Worm (Caenorhabditis elegans) whole organism, L4 larva: ENCODE data around the gene ech-6.

Source experiments
- F44E2.7 ChIP-seq: fragments of 200-800 bp; sonication (Bioruptor generic); IDR thresholded peaks from 2 replicates; pipeline ENCODE4 v2.1.2; 2022; ENCODE audit warnings: missing genetic modification characterization, missing compliant biosample characterization
- T26A8.4 ChIP-seq: fragments of 200-800 bp; sonication (Bioruptor generic); IDR thresholded peaks from 2 replicates; pipeline ENCODE4 v1.3.6; 2022; ENCODE audit warnings: missing genetic modification characterization, missing compliant biosample characterization
- Y105C5A.15 ChIP-seq: fragments of 200-800 bp; sonication (Bioruptor generic); IDR thresholded peaks from 2 replicates; pipeline ENCODE4 v1.3.6; 2022; ENCODE audit warnings: missing genetic modification characterization, missing compliant biosample characterization
- Y48G9A.11 ChIP-seq: fragments of 200-800 bp; sonication (Bioruptor generic); IDR thresholded peaks from 2 replicates; pipeline ENCODE4 v1.3.6; 2022; ENCODE audit warnings: missing genetic modification reagents, missing genetic modification characterization, missing compliant biosample characterization
- ZK337.2 ChIP-seq: fragments of 200-800 bp; sonication (Bioruptor generic); IDR thresholded peaks from 2 replicates; pipeline ENCODE4 v1.3.6; 2022; ENCODE audit warnings: missing genetic modification reagents, missing genetic modification characterization, missing compliant biosample characterization
- ZK546.5 ChIP-seq, 2 experiments: sonication (generic microtip); optimal IDR thresholded peaks; 2 replicates each; lab custom pipeline; 2017; ENCODE audit warnings: missing biosample characterization in 2 of 2, missing genetic modification characterization in 2 of 2
- aly-2 ChIP-seq: sonication (generic microtip); optimal IDR thresholded peaks from 2 replicates; lab custom pipeline; 2018; ENCODE audit warnings: missing biosample characterization, missing genetic modification characterization
- arid-1 ChIP-seq: fragments of 200-800 bp; sonication (Bioruptor generic); conservative IDR thresholded peaks from 2 replicates; pipeline ENCODE4 v1.3.6; 2022; ENCODE audit warnings: missing genetic modification reagents, missing genetic modification characterization, missing compliant biosample characterization
- ctbp-1 ChIP-seq: fragments of 200-800 bp; sonication (Bioruptor generic); IDR thresholded peaks from 2 replicates; pipeline ENCODE4 v1.3.6; 2022; ENCODE audit warnings: missing genetic modification reagents, missing genetic modification characterization, missing compliant biosample characterization
- daf-16 ChIP-seq, 3 experiments: sonication (generic microtip); optimal IDR thresholded peaks; 2 replicates each; lab custom pipeline; 2016 to 2017; ENCODE audit warnings: missing genetic modification characterization in 3 of 3, missing genetic modification reagents in 3 of 3, mild to moderate bottlenecking in 2 of 3, missing compliant biosample characterization in 2 of 3, missing biosample characterization in 1 of 3, moderate library complexity in 1 of 3
- daf-19 ChIP-seq: fragments of 200-800 bp; sonication (Bioruptor generic); conservative IDR thresholded peaks from 2 replicates; pipeline ENCODE4 v1.3.6; 2022; ENCODE audit warnings: missing genetic modification characterization, missing compliant biosample characterization
- dmd-8 ChIP-seq: fragments of 200-800 bp; sonication (Bioruptor generic); IDR thresholded peaks from 2 replicates; pipeline ENCODE4 v1.3.6; 2022; ENCODE audit warnings: missing genetic modification characterization, missing compliant biosample characterization
- dmd-9 ChIP-seq: fragments of 200-800 bp; sonication (Bioruptor generic); IDR thresholded peaks from 2 replicates; pipeline ENCODE4 v1.3.6; 2022; ENCODE audit warnings: missing genetic modification reagents, missing genetic modification characterization, missing compliant biosample characterization
- duxl-1 ChIP-seq: sonication (generic microtip); optimal IDR thresholded peaks from 2 replicates; lab custom pipeline; 2016; ENCODE audit warnings: mild to moderate bottlenecking, missing genetic modification characterization, moderate library complexity, missing compliant biosample characterization; ENCODE audit not compliant: poor library complexity
- dve-1 ChIP-seq: sonication (generic microtip); optimal IDR thresholded peaks from 2 replicates; lab custom pipeline; 2017; ENCODE audit warnings: antibody characterized with exemption, mild to moderate bottlenecking, missing genetic modification characterization, missing compliant biosample characterization; ENCODE audit not compliant: insufficient read depth
- hif-1 ChIP-seq, 2 experiments: sonication (generic microtip); optimal IDR thresholded peaks; 2 replicates each; lab custom pipeline; 2016 to 2017; ENCODE audit warnings: missing compliant biosample characterization in 2 of 2, missing genetic modification characterization in 2 of 2, missing genetic modification reagents in 2 of 2, missing genotype in 2 of 2, mild to moderate bottlenecking in 1 of 2
- hlh-11 ChIP-seq: fragments of 200-800 bp; sonication (Bioruptor generic); optimal IDR thresholded peaks from 2 replicates; lab custom pipeline; 2018; ENCODE audit warnings: mild to moderate bottlenecking, missing genetic modification characterization, missing compliant biosample characterization
- lim-7 ChIP-seq: fragments of 200-800 bp; sonication (Bioruptor generic); IDR thresholded peaks from 2 replicates; pipeline ENCODE4 v1.3.6; 2022; ENCODE audit warnings: missing genetic modification characterization, missing compliant biosample characterization
- lin-29 ChIP-seq: fragments of 200-800 bp; sonication (Bioruptor generic); IDR thresholded peaks from 2 replicates; pipeline ENCODE4 v1.3.6; 2022; ENCODE audit warnings: missing genetic modification reagents, missing genetic modification characterization, missing compliant biosample characterization
- lin-38 ChIP-seq: fragments of 200-800 bp; sonication (Bioruptor generic); IDR thresholded peaks from 2 replicates; pipeline ENCODE4 v1.3.6; 2022; ENCODE audit warnings: missing genetic modification reagents, missing genetic modification characterization, missing compliant biosample characterization
- lin-39 ChIP-seq: fragments of 150-350 bp; optimal IDR thresholded peaks from 2 replicates; lab custom pipeline; 2014; ENCODE audit warnings: missing biosample characterization, missing genetic modification reagents, missing genetic modification characterization
- lsy-2 ChIP-seq, 2 experiments: fragments of 150-350 bp in 1 of 2; sonication (generic microtip) in 1 of 2; optimal IDR thresholded peaks; 2 replicates each; lab custom pipeline; 2014 to 2017; ENCODE audit warnings: missing biosample characterization in 2 of 2, missing genetic modification characterization in 2 of 2
- mes-2 ChIP-seq: sonication (generic microtip); optimal IDR thresholded peaks from 2 replicates; lab custom pipeline; 2016; ENCODE audit warnings: missing genotype, mild to moderate bottlenecking, missing genetic modification characterization, missing compliant biosample characterization; ENCODE audit not compliant: poor library complexity, severe bottlenecking
- nhr-102 ChIP-seq: sonication (generic microtip); optimal IDR thresholded peaks from 2 replicates; lab custom pipeline; 2016; ENCODE audit warnings: mild to moderate bottlenecking, missing genetic modification characterization, moderate library complexity, missing compliant biosample characterization
- nhr-11 ChIP-seq: fragments of 150-350 bp; optimal IDR thresholded peaks from 2 replicates; lab custom pipeline; 2014; ENCODE audit warnings: missing biosample characterization, missing genetic modification characterization
- nhr-28 ChIP-seq: fragments of 150-350 bp; optimal IDR thresholded peaks from 2 replicates; lab custom pipeline; 2014; ENCODE audit warnings: missing biosample characterization, missing genetic modification characterization
- nhr-41 ChIP-seq: fragments of 200-800 bp; sonication (Bioruptor generic); IDR thresholded peaks from 2 replicates; pipeline ENCODE4 v1.3.6; 2022; ENCODE audit warnings: missing genetic modification reagents, missing genetic modification characterization, missing compliant biosample characterization
- set-16 ChIP-seq: fragments of 200-800 bp; sonication (Bioruptor generic); IDR thresholded peaks from 2 replicates; pipeline ENCODE4 v1.3.6; 2022; ENCODE audit warnings: missing genetic modification reagents, missing genetic modification characterization, missing compliant biosample characterization
- spr-1 ChIP-seq: sonication (generic microtip); optimal IDR thresholded peaks from 2 replicates; lab custom pipeline; 2016; ENCODE audit warnings: mild to moderate bottlenecking, missing genetic modification characterization, missing compliant biosample characterization
- tra-1 ChIP-seq: fragments of 200-800 bp; sonication (Bioruptor generic); IDR thresholded peaks from 2 replicates; pipeline ENCODE4 v1.3.6; 2022; ENCODE audit warnings: missing genetic modification reagents, missing genetic modification characterization, missing compliant biosample characterization
- unc-130 ChIP-seq: sonication (generic microtip); optimal IDR thresholded peaks from 2 replicates; lab custom pipeline; 2016; ENCODE audit warnings: missing genetic modification reagents, missing genetic modification characterization, missing compliant biosample characterization
- unc-62 ChIP-seq, 3 experiments: fragments of 150-350 bp in 1 of 3; sonication (generic microtip); optimal IDR thresholded peaks in 2 of 3; peaks in 1 of 3; 1 replicate in 1 of 3; 2 replicates in 2 of 3; lab custom pipeline; 2014 to 2017; ENCODE audit warnings: missing biosample characterization in 3 of 3, missing genetic modification characterization in 3 of 3, missing genetic modification reagents in 3 of 3, missing genotype in 1 of 3

ech-6 gene

ce11 chrIII:9758848-9759247, 6.2 kb upstream of the ech-6 start, which contains the start of gene rmd-1:
TSS of gene rmd-1 (plus strand) at chrIII:9759094.
- TF ChIP-seq nhr-41 (GFP tag; lab: Robert Waterston, UW) (no peak), lin-38 (GFP tag; lab: Robert Waterston, UW) (peak; percentile 51)

ce11 chrIII:9757414-9757813, 4.7 kb upstream of the ech-6 start, which contains the start of gene vps-53:
TSS of gene vps-53 (minus strand) at chrIII:9757514.
- TF ChIP-seq hif-1 (tag; optimal IDR thresholded peaks at IDR 0.05; lab: Kevin White, UChicago), result no peak

ce11 chrIII:9751074-9751473, 1.6 kb downstream of the ech-6 start, which contains the start of gene T05G5.5:
TSS of gene T05G5.5 (minus strand) at chrIII:9751432.
- TF ChIP-seq dmd-9 (GFP tag; lab: Robert Waterston, UW) (0 out of 2 replicates have a peak, but pooled peaks have one; percentile 6), daf-16 (GFP tag; optimal IDR thresholded peaks at IDR 0.05; lab: Kevin White, UChicago) (no peak), daf-16 (tag; optimal IDR thresholded peaks at IDR 0.05; lab: Kevin White, UChicago) (peak; percentile 76), dmd-8 (GFP tag; lab: Robert Waterston, UW) (0 out of 2 replicates have a peak, but pooled peaks have one; percentile 33), mes-2 (peak; percentile 41), lin-38 (GFP tag; lab: Robert Waterston, UW) (peak; percentile 44), lin-29 (GFP tag; lab: Robert Waterston, UW) (no peak), nhr-102 (tag; lab: Kevin White, UChicago) (peak; percentile 73), hlh-11 (tag; lab: Kevin White, UChicago) (peak; percentile 8), nhr-28 (tag; lab: Kevin White, UChicago) (peak; percentile 26), unc-62 (GFP tag; optimal IDR thresholded peaks at IDR 0.05 in 1 of 2; lab: Kevin White, UChicago) (peak in 1 of 2 experiments; percentile 26), unc-62 (tag; optimal IDR thresholded peaks at IDR 0.05; lab: Kevin White, UChicago) (no peak), tra-1 (no peak), T26A8.4 (peak; percentile 70), lin-39 (tag; lab: Kevin White, UChicago) (no peak), lsy-2 (tag; optimal IDR thresholded peaks at IDR 0.05; lab: Kevin White, UChicago) (peak in 1 of 2 experiments; percentile 18), spr-1 (peak; percentile 3), dve-1 (peak; percentile 50), duxl-1 (tag; lab: Kevin White, UChicago) (peak; percentile 12), Y105C5A.15 (GFP tag; lab: Robert Waterston, UW) (no peak)

- TF ChIP-seq lim-7 (GFP tag; lab: Robert Waterston, UW) (0 out of 2 replicates have a peak, but pooled peaks have one; percentile 17), aly-2 (tag; lab: Kevin White, UChicago) (peak; percentile 21), arid-1 (0 out of 2 replicates have a peak, but pooled peaks have one; percentile 11), Y48G9A.11 (GFP tag; lab: Robert Waterston, UW) (no peak), unc-130 (GFP tag; lab: Kevin White, UChicago) (peak; percentile 36), lin-38 (GFP tag; lab: Robert Waterston, UW) (peak; percentile 29), nhr-11 (tag; lab: Kevin White, UChicago) (no peak), ZK337.2 (GFP tag; lab: Robert Waterston, UW) (no peak), daf-19 (no peak), F44E2.7 (no peak), set-16 (GFP tag; lab: Robert Waterston, UW) (no peak), ZK546.5 (tag; optimal IDR thresholded peaks at IDR 0.05; lab: Kevin White, UChicago) (no peak), ctbp-1 (GFP tag; lab: Robert Waterston, UW) (0 out of 2 replicates have a peak, but pooled peaks have one; percentile 12)
These were observed 4.0 kb downstream of the ech-6 start, which contains the start of gene T05G5.4 for ce11 chrIII:9748694-9749093. TSS of gene T05G5.4 (plus strand) at chrIII:9748934.
